Fruit fly (Drosophila melanogaster) whole organism, prepupa: ENCODE measurements around the gene CG31663.

Experiments
- CG10631 ChIP-seq: fragments of 200-800 bp; sonication (Bioruptor generic); optimal IDR thresholded peaks from 2 replicates; lab custom pipeline; 2016; ENCODE audit warnings: missing biosample characterization, missing genetic modification characterization
- CG11294 ChIP-seq: fragments of 200-800 bp; sonication (Bioruptor generic); IDR thresholded peaks from 2 replicates; pipeline ENCODE4 v1.3.6; 2022; ENCODE audit warnings: missing biosample characterization, missing genetic modification characterization
- CG11762 ChIP-seq: fragments of 200-800 bp; sonication (Bioruptor generic); optimal IDR thresholded peaks from 3 replicates; lab custom pipeline; 2016; ENCODE audit warnings: missing biosample characterization, missing genetic modification characterization; ENCODE audit not compliant: insufficient read depth
- CG15336 ChIP-seq: fragments of 200-800 bp; sonication (Bioruptor generic); IDR thresholded peaks from 2 replicates; pipeline ENCODE4 v1.3.6; 2022; ENCODE audit warnings: missing biosample characterization, missing genetic modification characterization
- CG1621 ChIP-seq: fragments of 200-800 bp; sonication (Bioruptor generic); optimal IDR thresholded peaks from 3 replicates; lab custom pipeline; 2018; ENCODE audit warnings: missing biosample characterization, mild to moderate bottlenecking, missing genetic modification characterization
- CG3032 ChIP-seq: fragments of 200-800 bp; optimal IDR thresholded peaks from 2 replicates; lab custom pipeline; 2019; ENCODE audit warnings: missing biosample characterization, mild to moderate bottlenecking, missing genetic modification characterization, moderate library complexity
- CG31627 ChIP-seq: fragments of 200-800 bp; sonication (Bioruptor generic); optimal IDR thresholded peaks from 3 replicates; lab custom pipeline; 2016; ENCODE audit warnings: missing biosample characterization, missing genetic modification characterization
- CG32006 ChIP-seq: fragments of 200-800 bp; sonication (Bioruptor generic); optimal IDR thresholded peaks from 3 replicates; lab custom pipeline; 2017; ENCODE audit warnings: missing biosample characterization, mild to moderate bottlenecking, missing genetic modification characterization
- CG34406 ChIP-seq: fragments of 200-800 bp; sonication (Bioruptor generic); optimal IDR thresholded peaks from 3 replicates; lab custom pipeline; 2016; ENCODE audit warnings: missing biosample characterization, missing genetic modification characterization
- CG3919 ChIP-seq: fragments of 200-800 bp; sonication (Bioruptor generic); optimal IDR thresholded peaks from 3 replicates; lab custom pipeline; 2016; ENCODE audit warnings: missing biosample characterization, missing genetic modification characterization
- CG4318 ChIP-seq: fragments of 200-800 bp; sonication (Bioruptor generic); optimal IDR thresholded peaks from 3 replicates; lab custom pipeline; 2017; ENCODE audit warnings: missing biosample characterization, mild to moderate bottlenecking, missing genetic modification characterization
- CG6163 ChIP-seq: fragments of 200-800 bp; sonication (Bioruptor generic); IDR thresholded peaks from 3 replicates; pipeline ENCODE4 v1.3.6; 2022; ENCODE audit warnings: missing biosample characterization, missing genetic modification characterization
- CG6276 ChIP-seq: fragments of 200-800 bp; sonication (Bioruptor generic); optimal IDR thresholded peaks from 2 replicates; lab custom pipeline; 2017; ENCODE audit warnings: missing biosample characterization, mild to moderate bottlenecking, missing genetic modification characterization
- CG6808 ChIP-seq: fragments of 200-800 bp; sonication (Bioruptor generic); optimal IDR thresholded peaks from 3 replicates; lab custom pipeline; 2017; ENCODE audit warnings: missing biosample characterization, missing genetic modification characterization, mild to moderate bottlenecking, moderate library complexity, missing genetic modification reagents
- CG8119 ChIP-seq: fragments of 200-800 bp; sonication (Bioruptor generic); IDR thresholded peaks from 3 replicates; pipeline ENCODE4 v1.3.6; 2022; ENCODE audit warnings: missing biosample characterization, missing genetic modification characterization
- CG8319 ChIP-seq: fragments of 200-800 bp; sonication (Bioruptor generic); optimal IDR thresholded peaks from 3 replicates; lab custom pipeline; 2016; ENCODE audit warnings: missing biosample characterization, missing genetic modification characterization
- Eip78C ChIP-seq: fragments of 200-800 bp; sonication (Bioruptor generic); peaks from one replicate; lab custom pipeline; 2016; ENCODE audit warnings: missing biosample characterization, missing genetic modification characterization
- Eip93F ChIP-seq: fragments of 200-800 bp; sonication (Bioruptor generic); optimal IDR thresholded peaks from 2 replicates; lab custom pipeline; 2016; ENCODE audit warnings: missing biosample characterization, mild to moderate bottlenecking, missing genetic modification characterization
- Gug ChIP-seq: fragments of 200-800 bp; sonication (Bioruptor generic); IDR thresholded peaks from 2 replicates; pipeline ENCODE4 v1.3.6; 2022; ENCODE audit warnings: missing biosample characterization, missing genetic modification characterization
- Hr38 ChIP-seq: sonication (Bioruptor generic); optimal IDR thresholded peaks from 2 replicates; lab custom pipeline; 2016; ENCODE audit warnings: missing biosample characterization, missing genetic modification characterization
- Hr4 ChIP-seq: fragments of 200-800 bp; sonication (Bioruptor generic); optimal IDR thresholded peaks from 3 replicates; lab custom pipeline; 2016; ENCODE audit warnings: missing biosample characterization, missing genetic modification characterization
- Lpt ChIP-seq: fragments of 200-800 bp; sonication (Bioruptor generic); optimal IDR thresholded peaks from 3 replicates; lab custom pipeline; 2016; ENCODE audit warnings: missing biosample characterization, missing genetic modification characterization
- OdsH ChIP-seq: fragments of 200-800 bp; sonication (Bioruptor generic); optimal IDR thresholded peaks from 3 replicates; lab custom pipeline; 2016; ENCODE audit warnings: missing biosample characterization, missing genetic modification characterization
- Sox14 ChIP-seq: fragments of 200-800 bp; sonication (Bioruptor generic); optimal IDR thresholded peaks from 3 replicates; lab custom pipeline; 2016; ENCODE audit warnings: missing biosample characterization, missing genetic modification characterization
- Sox15 ChIP-seq: fragments of 200-800 bp; sonication (Bioruptor generic); optimal IDR thresholded peaks from 3 replicates; lab custom pipeline; 2016; ENCODE audit warnings: missing biosample characterization, missing genetic modification characterization
- achi ChIP-seq: fragments of 200-800 bp; sonication (Bioruptor generic); optimal IDR thresholded peaks from 3 replicates; lab custom pipeline; 2016; ENCODE audit warnings: missing biosample characterization, missing genetic modification characterization
- acj6 ChIP-seq: fragments of 200-800 bp; sonication (Bioruptor generic); optimal IDR thresholded peaks from 3 replicates; lab custom pipeline; 2016; ENCODE audit warnings: missing biosample characterization, missing genetic modification characterization
- cyc ChIP-seq: fragments of 200-800 bp; sonication (Bioruptor generic); optimal IDR thresholded peaks from 3 replicates; lab custom pipeline; 2016; ENCODE audit warnings: missing biosample characterization, missing genetic modification characterization
- dac ChIP-seq: fragments of 200-800 bp; sonication (Bioruptor generic); optimal IDR thresholded peaks from 2 replicates; lab custom pipeline; 2017; ENCODE audit warnings: missing biosample characterization, mild to moderate bottlenecking, missing genetic modification characterization
- dsx ChIP-seq: fragments of 200-800 bp; optimal IDR thresholded peaks from 3 replicates; lab custom pipeline; 2019; ENCODE audit warnings: missing biosample characterization, mild to moderate bottlenecking, missing genetic modification characterization, moderate library complexity; ENCODE audit not compliant: poor library complexity, severe bottlenecking
- eg ChIP-seq: fragments of 200-800 bp; sonication (Bioruptor generic); IDR thresholded peaks from 3 replicates; pipeline ENCODE4 v1.3.6; 2022; ENCODE audit warnings: missing biosample characterization, missing genetic modification characterization
- fkh ChIP-seq: fragments of 200-800 bp; sonication (Bioruptor generic); optimal IDR thresholded peaks from 3 replicates; lab custom pipeline; 2017; ENCODE audit warnings: missing biosample characterization, mild to moderate bottlenecking, missing genetic modification characterization, moderate library complexity
- net ChIP-seq: fragments of 200-800 bp; sonication (Bioruptor generic); optimal IDR thresholded peaks from 3 replicates; lab custom pipeline; 2016; ENCODE audit warnings: missing biosample characterization, missing genetic modification characterization
- salr ChIP-seq, 2 experiments: fragments of 200-800 bp; sonication (Bioruptor generic); optimal IDR thresholded peaks; 3 replicates each; lab custom pipeline; 2016 to 2018; ENCODE audit warnings: missing biosample characterization in 2 of 2, missing genetic modification characterization in 2 of 2, mild to moderate bottlenecking in 1 of 2
- spab ChIP-seq: fragments of 200-800 bp; sonication (Bioruptor generic); optimal IDR thresholded peaks from 2 replicates; lab custom pipeline; 2017; ENCODE audit warnings: missing biosample characterization, mild to moderate bottlenecking, missing genetic modification characterization, missing genetic modification reagents
- svp ChIP-seq: fragments of 200-800 bp; sonication (Bioruptor generic); peaks from one replicate; lab custom pipeline; 2016; ENCODE audit warnings: missing biosample characterization, missing genetic modification characterization
- topi ChIP-seq: fragments of 200-800 bp; sonication (Bioruptor generic); optimal IDR thresholded peaks from 3 replicates; lab custom pipeline; 2016; ENCODE audit warnings: missing biosample characterization, missing genetic modification characterization
- vri ChIP-seq: fragments of 200-800 bp; sonication (Bioruptor generic); optimal IDR thresholded peaks from 3 replicates; lab custom pipeline; 2016; ENCODE audit warnings: missing biosample characterization, mild to moderate bottlenecking, missing genetic modification characterization

Gene CG31663

dm6 chr2L:1925917-1926864 is 44.9 kb upstream of the CG31663 start:
- TF ChIP-seq CG31627 (GFP tag; lab: Kevin White, UChicago) (no peak), CG15336 (GFP tag; lab: Robert Waterston, UW) (peak; percentile 89), Eip78C (GFP tag; lab: Kevin White, UChicago) (peak; percentile 64), eg (GFP tag; lab: Robert Waterston, UW) (peak; percentile 92), CG11294 (peak; percentile 61; the same call in 1 of the 2 replicates), CG8119 (GFP tag; lab: Robert Waterston, UW) (peak; percentile 91), salr (GFP tag; optimal IDR thresholded peaks at IDR 0.05; lab: Kevin White, UChicago) (peak in 1 of 2 experiments; percentile 40), spab (GFP tag; lab: Kevin White, UChicago) (no peak), net (GFP tag; lab: Kevin White, UChicago) (peak; percentile 53), CG32006 (peak; percentile 88), Sox15 (GFP tag; lab: Kevin White, UChicago) (no peak), CG10631 (peak; percentile 40), CG6808 (GFP tag; lab: Kevin White, UChicago) (no peak), achi (GFP tag; lab: Kevin White, UChicago) (peak; percentile 62), dac (peak; percentile 77), CG1621 (tag; lab: Kevin White, UChicago) (no peak), CG4318 (GFP tag; lab: Kevin White, UChicago) (peak; percentile 58), CG34406 (no peak), CG8319 (GFP tag; lab: Kevin White, UChicago) (no peak), fkh (no peak), Gug (GFP tag; lab: Robert Waterston, UW) (peak; percentile 69), CG11762 (GFP tag; lab: Kevin White, UChicago) (no peak), CG3919 (GFP tag; lab: Kevin White, UChicago) (peak; percentile 38), CG6276 (GFP tag; lab: Kevin White, UChicago) (peak; percentile 75), Hr4 (peak; percentile 85), acj6 (GFP tag; lab: Kevin White, UChicago) (peak; percentile 30), OdsH (GFP tag; lab: Kevin White, UChicago) (peak; percentile 50), Sox14 (GFP tag; lab: Kevin White, UChicago) (no peak), CG6163 (GFP tag; lab: Robert Waterston, UW) (peak; percentile 79), Lpt (GFP tag; lab: Kevin White, UChicago) (peak; percentile 60), CG3032 (tag; lab: Kevin White, UChicago) (no peak), vri (GFP tag; lab: Kevin White, UChicago) (no peak), Hr38 (GFP tag; lab: Kevin White, UChicago) (no peak), topi (GFP tag; lab: Kevin White, UChicago) (no peak)
- TF ChIP-seq, all 60 proteins: peak for 20

dm6 chr2L:1923846-1924245 is 42.6 kb upstream of the CG31663 start:
- TF ChIP-seq svp: no peak
- TF ChIP-seq Eip93F (GFP tag; lab: Kevin White, UChicago): no peak
- no peak for TF ChIP-seq cyc
- TF ChIP-seq dsx (GFP tag; lab: Kevin White, UChicago): no peak
- no peak for TF ChIP-seq Sox15 (GFP tag; lab: Kevin White, UChicago)
- TF ChIP-seq net (GFP tag; lab: Kevin White, UChicago): no peak
- TF ChIP-seq CG6276 (GFP tag; lab: Kevin White, UChicago): no peak
- no peak for TF ChIP-seq dac
